Fruit fly (Drosophila melanogaster) whole organism, embryonic: ENCODE data around the gene CG3448.

Experiments used
- Adf1 ChIP-seq: fragments of 200-800 bp; sonication (Bioruptor generic); IDR thresholded peaks from 2 replicates; pipeline ENCODE4 v1.3.6; 2022; ENCODE audit warnings: missing biosample characterization, missing genetic modification characterization
- CG1024 ChIP-seq: fragments of 200-800 bp; sonication (Bioruptor generic); IDR thresholded peaks from 2 replicates; pipeline ENCODE4 v1.3.6; 2022; ENCODE audit warnings: missing biosample characterization, missing genetic modification characterization
- CG14860 ChIP-seq: fragments of 200-800 bp; sonication (Bioruptor generic); IDR thresholded peaks from 3 replicates; pipeline ENCODE4 v1.3.6; 2022; ENCODE audit warnings: missing biosample characterization, missing genetic modification characterization; ENCODE audit not compliant: partially characterized antibody
- CG42726 ChIP-seq: fragments of 200-800 bp; sonication (Bioruptor generic); IDR thresholded peaks from 2 replicates; pipeline ENCODE4 v1.3.6; 2022; ENCODE audit warnings: missing biosample characterization, missing genetic modification characterization; ENCODE audit not compliant: partially characterized antibody
- CG7839 ChIP-seq: fragments of 200-800 bp; sonication (Bioruptor generic); optimal IDR thresholded peaks from 3 replicates; lab custom pipeline; 2018; ENCODE audit warnings: missing biosample characterization, mild to moderate bottlenecking, missing genetic modification characterization, moderate library complexity
- NC2α ChIP-seq: fragments of 200-800 bp; sonication (Bioruptor generic); optimal IDR thresholded peaks from 2 replicates; lab custom pipeline; 2016; ENCODE audit warnings: missing biosample characterization, missing genetic modification characterization
- eve ChIP-seq, 2 experiments: fragments of >200 bp; optimal IDR thresholded peaks; 2 replicates each; lab custom pipeline; 2017; ENCODE audit warnings: missing biosample characterization in 2 of 2, missing genetic modification characterization in 2 of 2
- gt ChIP-seq: fragments of 200-800 bp; sonication (Bioruptor generic); IDR thresholded peaks from 2 replicates; pipeline ENCODE4 v1.3.6; 2022; ENCODE audit warnings: missing biosample characterization, missing genetic modification characterization
- slbo ChIP-seq: fragments of 200-800 bp; sonication (Bioruptor generic); IDR thresholded peaks from 2 replicates; pipeline ENCODE4 v1.3.6; 2022; ENCODE audit warnings: missing biosample characterization, missing genetic modification characterization

dm6 chr3L:9410030-9410589 lies 41.3 kb downstream of the CG3448 start:
- TF ChIP-seq CG14860 (GFP tag; lab: Robert Waterston, UW) (no peak), slbo (GFP tag; lab: Robert Waterston, UW) (no peak), NC2α (no peak), CG1024 (GFP tag; lab: Robert Waterston, UW) (no peak), CG7839 (no peak), CG42726 (GFP tag; lab: Robert Waterston, UW) (no peak), gt (GFP tag; lab: Robert Waterston, UW) (no peak), eve (GFP tag; optimal IDR thresholded peaks at IDR 0.05; lab: Kevin White, UChicago) (no peak), Adf1 (GFP tag; lab: Robert Waterston, UW) (no peak)
